Fruit fly (Drosophila melanogaster) whole organism, embryonic: ENCODE measurements around the gene CG31495.

Experiments used
- CG10959 ChIP-seq: fragments of 200-800 bp; sonication (Bioruptor generic); IDR thresholded peaks from 2 replicates; pipeline ENCODE4 v1.3.6; 2022; ENCODE audit warnings: missing biosample characterization, missing genetic modification characterization
- CG10979 ChIP-seq: fragments of 200-800 bp; sonication (Bioruptor generic); optimal IDR thresholded peaks from 2 replicates; lab custom pipeline; 2018; ENCODE audit warnings: missing biosample characterization, mild to moderate bottlenecking, missing genetic modification characterization, moderate library complexity
- CG11695 ChIP-seq: fragments of 200-800 bp; sonication (Bioruptor generic); IDR thresholded peaks from 3 replicates; pipeline ENCODE4 v1.3.6; 2022; ENCODE audit warnings: missing biosample characterization, missing genetic modification characterization
- CG11696 ChIP-seq: fragments of 200-800 bp; sonication (Bioruptor generic); IDR thresholded peaks from 2 replicates; pipeline ENCODE4 v1.3.6; 2022; ENCODE audit warnings: missing biosample characterization, missing genetic modification characterization
- CG13624 ChIP-seq: fragments of 200-800 bp; sonication (Bioruptor generic); optimal IDR thresholded peaks from 2 replicates; lab custom pipeline; 2016; ENCODE audit warnings: missing biosample characterization, missing genetic modification characterization
- CG1529 ChIP-seq: fragments of 200-800 bp; sonication (Bioruptor generic); optimal IDR thresholded peaks from 3 replicates; lab custom pipeline; 2018; ENCODE audit warnings: missing biosample characterization, missing genetic modification characterization
- CG17328 ChIP-seq: fragments of 200-800 bp; sonication (Bioruptor generic); IDR thresholded peaks from 2 replicates; pipeline ENCODE4 v1.3.6; 2022; ENCODE audit warnings: missing biosample characterization, missing genetic modification characterization
- CG1832 ChIP-seq: fragments of 200-800 bp; sonication (Bioruptor generic); optimal IDR thresholded peaks from 2 replicates; lab custom pipeline; 2017; ENCODE audit warnings: missing biosample characterization, mild to moderate bottlenecking, missing genetic modification characterization, inconsistent platforms
- CG2678 ChIP-seq: fragments of 200-800 bp; sonication (Bioruptor generic); optimal IDR thresholded peaks from 3 replicates; lab custom pipeline; 2019; ENCODE audit warnings: missing biosample characterization, mild to moderate bottlenecking, missing genetic modification characterization, moderate library complexity
- CG2712 ChIP-seq: fragments of 200-800 bp; optimal IDR thresholded peaks from 3 replicates; lab custom pipeline; 2019; ENCODE audit warnings: missing biosample characterization, mild to moderate bottlenecking, missing genetic modification characterization, moderate library complexity
- CG2889 ChIP-seq: fragments of 200-800 bp; sonication (Bioruptor generic); IDR thresholded peaks from 3 replicates; pipeline ENCODE4 v1.3.6; 2022; ENCODE audit warnings: missing biosample characterization, missing genetic modification characterization
- CG3065 ChIP-seq: fragments of 200-800 bp; sonication (Bioruptor generic); optimal IDR thresholded peaks from 2 replicates; lab custom pipeline; 2016; ENCODE audit warnings: missing biosample characterization, missing genetic modification characterization
- CG33213 ChIP-seq: fragments of 200-800 bp; sonication (Bioruptor generic); optimal IDR thresholded peaks from 3 replicates; lab custom pipeline; 2016; ENCODE audit warnings: missing biosample characterization, missing genetic modification characterization
- CG33557 ChIP-seq: fragments of 200-800 bp; sonication (Bioruptor generic); optimal IDR thresholded peaks from 2 replicates; lab custom pipeline; 2019; ENCODE audit warnings: missing biosample characterization, mild to moderate bottlenecking, missing genetic modification characterization, moderate library complexity
- CG3726 ChIP-seq: fragments of 200-800 bp; sonication (Bioruptor generic); IDR thresholded peaks from 3 replicates; pipeline ENCODE4, ENCODE4 v1.3.6; 2022; ENCODE audit warnings: missing biosample characterization, missing genetic modification characterization
- CG6813 ChIP-seq: fragments of 200-800 bp; sonication (Bioruptor generic); optimal IDR thresholded peaks from 2 replicates; lab custom pipeline; 2017; ENCODE audit warnings: missing biosample characterization, missing genetic modification characterization, mild to moderate bottlenecking, moderate library complexity, missing genetic modification reagents
- CG7271 ChIP-seq: fragments of 200-800 bp; sonication (Bioruptor generic); optimal IDR thresholded peaks from 2 replicates; lab custom pipeline; 2018; ENCODE audit warnings: missing biosample characterization, mild to moderate bottlenecking, missing genetic modification characterization, moderate library complexity
- Camta ChIP-seq: fragments of 200-800 bp; sonication (Bioruptor generic); optimal IDR thresholded peaks from 2 replicates; lab custom pipeline; 2016; ENCODE audit warnings: missing biosample characterization, missing genetic modification characterization
- CoRest ChIP-seq: fragments of 200-800 bp; sonication (Bioruptor generic); optimal IDR thresholded peaks from 3 replicates; lab custom pipeline; 2018; ENCODE audit warnings: missing biosample characterization, mild to moderate bottlenecking, missing genetic modification characterization, moderate library complexity
- ERR ChIP-seq: fragments of 200-800 bp; sonication (Bioruptor generic); optimal IDR thresholded peaks from 2 replicates; lab custom pipeline; 2016; ENCODE audit warnings: missing biosample characterization, missing genetic modification characterization
- Gsc ChIP-seq: fragments of 200-800 bp; sonication (Bioruptor generic); IDR thresholded peaks from 2 replicates; pipeline ENCODE4 v1.3.6; 2022; ENCODE audit warnings: missing biosample characterization, missing genetic modification characterization
- Gug ChIP-seq: fragments of 200-800 bp; sonication (Bioruptor generic); IDR thresholded peaks from 4 replicates; pipeline ENCODE4 v1.3.6; 2022; ENCODE audit warnings: missing biosample characterization, missing genetic modification characterization
- Hey ChIP-seq: fragments of 200-800 bp; sonication (Bioruptor generic); optimal IDR thresholded peaks from 3 replicates; lab custom pipeline; 2018; ENCODE audit warnings: missing biosample characterization, mild to moderate bottlenecking, missing genetic modification characterization
- HmgZ ChIP-seq: fragments of 200-800 bp; sonication (Bioruptor generic); optimal IDR thresholded peaks from 2 replicates; lab custom pipeline; 2018; ENCODE audit warnings: missing biosample characterization, mild to moderate bottlenecking, missing genetic modification characterization
- Hmr ChIP-seq: fragments of 200-800 bp; sonication (Bioruptor generic); optimal IDR thresholded peaks from 3 replicates; lab custom pipeline; 2017; ENCODE audit warnings: mild to moderate bottlenecking, missing biosample characterization, missing genetic modification reagents, missing genetic modification characterization
- MTF-1 ChIP-seq: fragments of 200-800 bp; sonication (Bioruptor generic); optimal IDR thresholded peaks from 2 replicates; lab custom pipeline; 2018; ENCODE audit warnings: missing biosample characterization, mild to moderate bottlenecking, missing genetic modification characterization, borderline replicate concordance
- Nf-YC ChIP-seq: fragments of 200-800 bp; optimal IDR thresholded peaks from 3 replicates; lab custom pipeline; 2019; ENCODE audit warnings: missing biosample characterization, mild to moderate bottlenecking, missing genetic modification characterization, moderate library complexity
- Xrp1 ChIP-seq: fragments of 200-800 bp; sonication (Bioruptor generic); IDR thresholded peaks from 2 replicates; pipeline ENCODE4 v1.3.6; 2022; ENCODE audit warnings: missing biosample characterization, missing genetic modification characterization
- YL-1 ChIP-seq: fragments of 200-800 bp; sonication (Bioruptor generic); optimal IDR thresholded peaks from 3 replicates; lab custom pipeline; 2017; ENCODE audit warnings: missing biosample characterization, mild to moderate bottlenecking, missing genetic modification characterization
- ewg ChIP-seq: fragments of 200-800 bp; sonication (Bioruptor generic); optimal IDR thresholded peaks from 3 replicates; lab custom pipeline; 2017; ENCODE audit warnings: mild to moderate bottlenecking, missing biosample characterization, missing genetic modification reagents, missing genetic modification characterization
- fd96Cb ChIP-seq: fragments of 200-800 bp; sonication (Bioruptor generic); optimal IDR thresholded peaks from 2 replicates; lab custom pipeline; 2018; ENCODE audit warnings: missing biosample characterization, mild to moderate bottlenecking, missing genetic modification characterization, moderate library complexity
- gfzf ChIP-seq: fragments of 200-800 bp; sonication (Bioruptor generic); optimal IDR thresholded peaks from 2 replicates; lab custom pipeline; 2016; ENCODE audit warnings: missing biosample characterization, mild to moderate bottlenecking, missing genetic modification characterization, moderate library complexity
- gro ChIP-seq: fragments of 200-800 bp; sonication (Bioruptor generic); optimal IDR thresholded peaks from 2 replicates; lab custom pipeline; 2016; ENCODE audit warnings: missing biosample characterization, missing genetic modification characterization
- gsb ChIP-seq: fragments of 200-800 bp; sonication (Bioruptor generic); IDR thresholded peaks from 2 replicates; pipeline ENCODE4 v1.3.6; 2022; ENCODE audit warnings: missing biosample characterization, missing genetic modification characterization
- ham ChIP-seq: fragments of 200-800 bp; sonication (Bioruptor generic); IDR thresholded peaks from 2 replicates; pipeline ENCODE4 v1.3.6; 2022; ENCODE audit warnings: missing biosample characterization, missing genetic modification characterization
- hb ChIP-seq: fragments of 200-800 bp; sonication (Bioruptor generic); IDR thresholded peaks from 3 replicates; pipeline ENCODE4 v1.3.6; 2022; ENCODE audit warnings: missing biosample characterization, missing genetic modification characterization; ENCODE audit not compliant: partially characterized antibody
- her ChIP-seq: fragments of 200-800 bp; sonication (Bioruptor generic); optimal IDR thresholded peaks from 2 replicates; lab custom pipeline; 2016; ENCODE audit warnings: missing biosample characterization, missing genetic modification characterization
- lbe ChIP-seq: fragments of 200-800 bp; sonication (Bioruptor generic); optimal IDR thresholded peaks from 2 replicates; lab custom pipeline; 2016; ENCODE audit warnings: missing biosample characterization, mild to moderate bottlenecking, missing genetic modification characterization
- lov ChIP-seq, 2 experiments: fragments of 200-800 bp in 1 of 2; fragments of >200 bp in 1 of 2; sonication (Bioruptor generic) in 1 of 2; IDR thresholded peaks in 1 of 2; optimal IDR thresholded peaks in 1 of 2; 2 replicates in 1 of 2; 3 replicates in 1 of 2; pipeline versions ENCODE4 v1.3.6 to Lab custom; 2017 to 2022; ENCODE audit warnings: missing biosample characterization in 1 of 2, missing genetic modification characterization in 1 of 2
- nerfin-2 ChIP-seq: fragments of 200-800 bp; sonication (Bioruptor generic); IDR thresholded peaks from 2 replicates; pipeline ENCODE4 v1.3.6; 2022; ENCODE audit warnings: missing biosample characterization, missing genetic modification characterization; ENCODE audit not compliant: partially characterized antibody
- odd ChIP-seq: fragments of 200-800 bp; sonication (Bioruptor generic); optimal IDR thresholded peaks from 2 replicates; lab custom pipeline; 2017; ENCODE audit warnings: missing biosample characterization, mild to moderate bottlenecking, missing genetic modification characterization
- rib ChIP-seq: fragments of 200-800 bp; sonication (Bioruptor generic); IDR thresholded peaks from 2 replicates; pipeline ENCODE4 v1.3.6; 2022; ENCODE audit warnings: missing biosample characterization, missing genetic modification characterization
- run ChIP-seq: fragments of 200-800 bp; sonication (Bioruptor generic); optimal IDR thresholded peaks from 3 replicates; lab custom pipeline; 2018; ENCODE audit warnings: missing biosample characterization, mild to moderate bottlenecking, missing genetic modification characterization
- tap ChIP-seq: fragments of 200-800 bp; optimal IDR thresholded peaks from 3 replicates; lab custom pipeline; 2019; ENCODE audit warnings: missing biosample characterization, mild to moderate bottlenecking, missing genetic modification characterization, moderate library complexity
- tgo ChIP-seq: fragments of 200-800 bp; sonication (Bioruptor generic); IDR thresholded peaks from 3 replicates; pipeline ENCODE4 v1.3.6; 2022; ENCODE audit warnings: missing biosample characterization, missing genetic modification characterization
- tll ChIP-seq, 2 experiments: fragments of 200-800 bp in 1 of 2; fragments of >200 bp in 1 of 2; sonication (Bioruptor generic) in 1 of 2; optimal IDR thresholded peaks; 2 replicates each; lab custom pipeline; 2017 to 2019; ENCODE audit warnings: missing biosample characterization in 2 of 2, missing genetic modification characterization in 2 of 2, mild to moderate bottlenecking in 1 of 2, moderate library complexity in 1 of 2
- tna ChIP-seq: fragments of 200-800 bp; sonication (Bioruptor generic); IDR thresholded peaks from 2 replicates; pipeline ENCODE4 v1.3.6; 2022; ENCODE audit warnings: missing biosample characterization, missing genetic modification characterization; ENCODE audit not compliant: partially characterized antibody

Gene CG31495

DNA sequence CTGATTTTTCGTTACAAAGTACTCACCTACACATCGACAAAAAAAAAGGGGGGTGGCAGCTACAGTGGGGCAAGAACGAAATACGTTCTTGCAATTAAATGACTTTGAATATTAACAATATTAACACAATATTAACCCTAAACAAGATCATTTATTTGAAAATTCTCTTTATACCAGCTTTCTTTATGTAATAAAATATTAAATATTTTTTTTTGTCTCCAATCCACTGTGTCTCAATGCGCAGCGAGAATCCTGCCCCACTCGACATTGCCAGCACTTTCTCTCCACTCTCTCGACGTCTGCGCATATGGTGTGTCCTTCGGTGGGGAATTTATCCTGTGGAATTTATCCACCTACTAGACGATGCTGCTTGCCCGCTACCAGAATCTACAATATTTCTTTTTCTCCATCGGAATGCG lies 39.3 kb downstream of the CG31495 start (continued):
- TF ChIP-seq lbe (GFP tag; lab: Kevin White, UChicago) (peak; percentile 8), gsb (peak; percentile 86), gfzf (GFP tag; lab: Kevin White, UChicago) (no peak), Gsc (peak; percentile 62), ewg (GFP tag; lab: Kevin White, UChicago) (peak; percentile 95), ham (peak; percentile 70; the same call in 1 of the 2 replicates), nerfin-2 (GFP tag; lab: Robert Waterston, UW) (no peak; the same call in 1 of the 2 replicates), Nf-YC (tag; lab: Kevin White, UChicago) (peak; percentile 54), MTF-1 (GFP tag; lab: Kevin White, UChicago) (peak; percentile 67), CG13624 (GFP tag; lab: Kevin White, UChicago) (peak; percentile 54), lov (optimal IDR thresholded peaks at IDR 0.05; lab: Kevin White, UChicago) (no peak), lov (GFP tag; IDR thresholded peaks at IDR 0.05; lab: Robert Waterston, UW) (peak; percentile 83; the same call in 2 of the 3 replicates), tna (no peak), CG6813 (peak; percentile 87), Camta (GFP tag; lab: Kevin White, UChicago) (peak; percentile 52), CG17328 (GFP tag; lab: Robert Waterston, UW) (peak; percentile 94), CG10979 (peak; percentile 90), CG1529 (GFP tag; lab: Kevin White, UChicago) (peak; percentile 83), Hey (tag; lab: Kevin White, UChicago) (no peak), ERR (GFP tag; lab: Kevin White, UChicago) (no peak), tap (tag; lab: Kevin White, UChicago) (peak; percentile 15), CG11696 (peak; percentile 83), rib (GFP tag; lab: Robert Waterston, UW) (peak; percentile 89), tgo (GFP tag; lab: Robert Waterston, UW) (peak; percentile 93), CG11695 (GFP tag; lab: Robert Waterston, UW) (peak; percentile 92), CG3065 (GFP tag; lab: Kevin White, UChicago) (peak; percentile 45), run (tag; lab: Kevin White, UChicago) (peak; percentile 79), her (peak; percentile 38), CG3726 (GFP tag; lab: Robert Waterston, UW) (peak; percentile 84)

DNA sequence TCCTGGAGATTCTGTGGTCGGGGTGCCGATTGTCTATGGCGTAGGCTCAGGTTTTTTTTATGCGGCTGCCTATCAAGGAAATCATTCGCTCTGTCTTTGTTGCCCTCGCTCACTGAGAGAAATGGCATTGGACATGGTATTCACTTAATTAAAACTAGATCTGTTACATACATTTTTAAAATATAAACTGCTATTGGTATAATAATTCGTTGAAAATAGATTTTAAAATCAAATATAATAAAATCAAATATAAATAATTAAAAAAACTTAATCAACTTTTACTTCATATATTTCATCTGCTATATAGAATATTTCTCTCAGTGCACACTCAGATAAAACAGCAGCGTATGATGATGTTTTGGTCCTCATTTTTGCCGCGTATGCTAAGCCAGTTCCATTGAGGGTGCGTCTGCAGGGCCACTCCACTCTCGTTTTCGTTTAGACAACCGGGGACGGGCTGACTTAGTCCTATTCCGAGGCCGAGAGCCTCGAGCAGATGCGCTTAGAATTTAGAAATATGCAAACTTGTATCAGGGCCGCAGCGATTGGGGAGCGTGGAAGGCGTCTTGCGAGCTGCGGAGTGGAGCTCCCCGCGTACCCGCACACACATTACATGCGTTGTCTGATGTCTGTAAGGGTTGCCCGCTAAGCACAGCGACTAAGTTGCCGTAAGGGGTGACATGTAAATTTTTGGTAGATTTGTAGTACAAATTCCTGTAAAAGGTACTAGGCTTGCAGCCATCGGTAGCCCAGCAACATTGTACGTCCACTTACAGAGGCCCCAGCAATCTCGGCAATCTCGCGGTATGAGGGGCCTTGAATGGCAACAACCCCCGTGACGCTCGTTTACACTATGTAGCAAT lies 39.9 kb downstream of the CG31495 start:
- TF ChIP-seq CoRest (tag; lab: Kevin White, UChicago) (peak; percentile 58), fd96Cb (tag; lab: Kevin White, UChicago) (peak; percentile 34), CG3065 (GFP tag; lab: Kevin White, UChicago) (no peak), tll (GFP tag; optimal IDR thresholded peaks at IDR 0.05; lab: Kevin White, UChicago) (no peak), CG2889 (GFP tag; lab: Robert Waterston, UW) (no peak), CG33557 (peak; percentile 12), odd (GFP tag; lab: Kevin White, UChicago) (peak; percentile 1), gro (GFP tag; lab: Kevin White, UChicago) (no peak), Gug (no peak), CG1832 (GFP tag; lab: Kevin White, UChicago) (no peak), CG10959 (GFP tag; lab: Robert Waterston, UW) (no peak), Hmr (GFP tag; lab: Kevin White, UChicago) (peak; percentile 27), HmgZ (tag; lab: Kevin White, UChicago) (no peak), lov (optimal IDR thresholded peaks at IDR 0.05; lab: Kevin White, UChicago) (no peak), lov (GFP tag; IDR thresholded peaks at IDR 0.05; lab: Robert Waterston, UW) (no peak), Xrp1 (GFP tag; lab: Robert Waterston, UW) (peak; percentile 68; the same call in 1 of the 2 replicates), CG33213 (GFP tag; lab: Kevin White, UChicago) (no peak), CG2712 (tag; lab: Kevin White, UChicago) (peak; percentile 75), hb (GFP tag; lab: Robert Waterston, UW) (no peak), CG7271 (tag; lab: Kevin White, UChicago) (peak; percentile 12), YL-1 (GFP tag; lab: Kevin White, UChicago) (no peak), CG2678 (tag; lab: Kevin White, UChicago) (peak; percentile 66)
